Fruit fly (Drosophila melanogaster): Measurements from ENCODE around the gene RYa-R.

The RYa-R gene

DNA sequence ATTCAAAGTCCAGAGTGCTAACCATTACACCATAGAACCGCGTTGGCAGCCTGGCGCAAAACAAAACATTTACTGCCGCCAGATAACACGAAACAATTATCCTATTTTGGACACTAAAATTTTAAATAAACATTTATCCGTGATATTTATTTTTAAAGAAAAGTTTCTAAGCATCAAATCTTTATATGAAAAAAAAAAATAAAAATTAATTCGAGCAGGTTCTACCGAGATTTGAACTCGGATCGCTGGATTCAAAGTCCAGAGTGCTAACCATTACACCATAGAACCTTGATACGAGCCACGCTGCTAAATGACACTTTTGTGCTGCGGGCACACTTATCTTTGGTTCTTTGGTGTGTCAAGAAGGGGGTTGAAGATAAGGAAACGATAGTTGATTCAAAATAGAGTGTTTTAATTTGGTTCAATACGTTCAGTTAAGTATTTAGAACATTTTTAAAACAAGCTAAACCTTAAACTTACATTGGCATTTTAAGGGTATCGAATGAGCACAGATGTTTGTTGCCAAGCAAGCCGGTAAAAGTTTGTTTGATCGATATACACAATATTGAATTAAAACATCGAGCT, 49.4 kb upstream of the RYa-R start, which contains the start of gene Spag1 (continued):
- TF ChIP-seq da (GFP tag; optimal IDR thresholded peaks at IDR 0.05) (no peak), Chrac-16 (GFP tag; optimal IDR thresholded peaks at IDR 0.05) (no peak), CG16813 (GFP tag; IDR thresholded peaks at IDR 0.05; ENCODE audit: partially characterized antibody) (peak; percentile 86), CG17612 (GFP tag; IDR thresholded peaks at IDR 0.05) (no peak), CG34224 (GFP tag; IDR thresholded peaks at IDR 0.05; ENCODE audit: partially characterized antibody) (peak; percentile 82), eve (GFP tag; optimal IDR thresholded peaks at IDR 0.05) (peak in 1 of 2 experiments; percentile 85), Vsx1 (GFP tag; optimal IDR thresholded peaks at IDR 0.05) (peak; percentile 9), crol (GFP tag; IDR thresholded peaks at IDR 0.05) (peak; percentile 61; the same call in 1 of the 2 replicates), klu (GFP tag; IDR thresholded peaks at IDR 0.05) (no peak), CG6765 (GFP tag; optimal IDR thresholded peaks at IDR 0.05) (no peak), CG8089 (GFP tag; optimal IDR thresholded peaks at IDR 0.05) (no peak), CG7556 (GFP tag; optimal IDR thresholded peaks at IDR 0.05) (peak; percentile 24), Opbp (GFP tag; IDR thresholded peaks at IDR 0.05; ENCODE audit: partially characterized antibody) (peak; percentile 90), sc (optimal IDR thresholded peaks at IDR 0.05) (no peak), sc (GFP tag; optimal IDR thresholded peaks at IDR 0.05) (no peak), Doc3 (GFP tag; IDR thresholded peaks at IDR 0.05; ENCODE audit: partially characterized antibody) (peak; percentile 51; the same call in 1 of the 3 replicates), Ravus (GFP tag; IDR thresholded peaks at IDR 0.05) (no peak), Xrp1 (GFP tag; IDR thresholded peaks at IDR 0.05) (0 out of 2 replicates have a peak, but pooled peaks have one; percentile 9), CG6254 (GFP tag; optimal IDR thresholded peaks at IDR 0.05) (peak; percentile 52), unpg (GFP tag; optimal IDR thresholded peaks at IDR 0.05) (peak; percentile 30), zfh2 (GFP tag; optimal IDR thresholded peaks at IDR 0.05) (no peak), vvl (GFP tag; IDR thresholded peaks at IDR 0.05) (peak; percentile 16; the same call in 1 of the 2 replicates), Eip74EF (GFP tag; optimal IDR thresholded peaks at IDR 0.05) (peak in 1 of 2 experiments; percentile 72), Atf-2 (GFP tag; optimal IDR thresholded peaks at IDR 0.05) (no peak), CG10209 (GFP tag; optimal IDR thresholded peaks at IDR 0.05) (no peak), CG13296 (GFP tag; optimal IDR thresholded peaks at IDR 0.05) (peak; percentile 15), HLH4C (GFP tag; IDR thresholded peaks at IDR 0.05; ENCODE audit: partially characterized antibody) (peak; percentile 80), ro (GFP tag; IDR thresholded peaks at IDR 0.05) (no peak), scrt (GFP tag; optimal IDR thresholded peaks at IDR 0.05) (peak; percentile 13), CG42726 (GFP tag; IDR thresholded peaks at IDR 0.05; ENCODE audit: partially characterized antibody) (peak; percentile 85; the same call in 1 of the 2 replicates), jigr1 (GFP tag; IDR thresholded peaks at IDR 0.05) (no peak), Gug (GFP tag; IDR thresholded peaks at IDR 0.05) (no peak), CG11560 (tag; IDR thresholded peaks at IDR 0.05) (no peak), CG10565 (GFP tag; optimal IDR thresholded peaks at IDR 0.05) (no peak), so (GFP tag; IDR thresholded peaks at IDR 0.05) (no peak), Bgb (GFP tag; IDR thresholded peaks at IDR 0.05; ENCODE audit: partially characterized antibody) (peak; percentile 87), wek (GFP tag; optimal IDR thresholded peaks at IDR 0.05) (no peak), al (GFP tag; IDR thresholded peaks at IDR 0.05) (no peak), Trl (optimal IDR thresholded peaks at IDR 0.05) (no peak), Trl (GFP tag; optimal IDR thresholded peaks at IDR 0.05) (no peak), fd102C (GFP tag; optimal IDR thresholded peaks at IDR 0.05) (peak; percentile 0), CG1792 (GFP tag; optimal IDR thresholded peaks at IDR 0.05) (no peak), Nf-YC (tag; optimal IDR thresholded peaks at IDR 0.05) (peak; percentile 46), hbn (GFP tag; IDR thresholded peaks at IDR 0.05; ENCODE audit: partially characterized antibody) (peak; percentile 43; the same call in 1 of the 2 replicates), vnd (GFP tag; IDR thresholded peaks at IDR 0.05; ENCODE audit: partially characterized antibody) (peak; percentile 76; the same call in 2 of the 3 replicates), CG2712 (tag; optimal IDR thresholded peaks at IDR 0.05) (peak; percentile 43), HLH54F (GFP tag; optimal IDR thresholded peaks at IDR 0.05) (no peak), dmrt11E (tag; optimal IDR thresholded peaks at IDR 0.05) (no peak), prd (optimal IDR thresholded peaks at IDR 0.05) (no peak), prd (GFP tag; IDR thresholded peaks at IDR 0.05) (no peak)

All from whole organism, embryonic.